Fruit fly (Drosophila melanogaster) whole organism, prepupa: Measurements from ENCODE around the gene Mst98Ca.

Experiments used
- CG15336 ChIP-seq: fragments of 200-800 bp; sonication (Bioruptor generic); IDR thresholded peaks from 2 replicates; pipeline ENCODE4 v1.3.6; 2022; ENCODE audit warnings: missing biosample characterization, missing genetic modification characterization
- CG6792 ChIP-seq: fragments of 200-800 bp; sonication (Bioruptor generic); optimal IDR thresholded peaks from 3 replicates; lab custom pipeline; 2016; ENCODE audit warnings: missing biosample characterization, missing genetic modification characterization
- Eip75B ChIP-seq: fragments of 200-800 bp; sonication (Bioruptor generic); optimal IDR thresholded peaks from 3 replicates; lab custom pipeline; 2016; ENCODE audit warnings: missing biosample characterization, missing genetic modification characterization
- Hr39 ChIP-seq: fragments of 200-800 bp; sonication (Bioruptor generic); optimal IDR thresholded peaks from 2 replicates; lab custom pipeline; 2016; ENCODE audit warnings: missing biosample characterization, missing genetic modification characterization
- achi ChIP-seq: fragments of 200-800 bp; sonication (Bioruptor generic); optimal IDR thresholded peaks from 3 replicates; lab custom pipeline; 2016; ENCODE audit warnings: missing biosample characterization, missing genetic modification characterization

- TF ChIP-seq CG15336 (GFP tag; lab: Robert Waterston, UW) (no peak), Eip75B (GFP tag; lab: Kevin White, UChicago) (no peak), achi (GFP tag; lab: Kevin White, UChicago) (no peak), Hr39 (no peak), CG6792 (no peak)
Measured at dm6 chr3R:28325415-28325814, 34.3 kb downstream of the Mst98Ca start.
